Worm (Caenorhabditis elegans): ENCODE results near the gene flp-18.

Gene flp-18

ce11 chrX:3033492-3033891 lies 15.1 kb upstream of the flp-18 start:
- no peak for TF ChIP-seq unc-62 (GFP tag; optimal IDR thresholded peaks at IDR 0.05)

DNA sequence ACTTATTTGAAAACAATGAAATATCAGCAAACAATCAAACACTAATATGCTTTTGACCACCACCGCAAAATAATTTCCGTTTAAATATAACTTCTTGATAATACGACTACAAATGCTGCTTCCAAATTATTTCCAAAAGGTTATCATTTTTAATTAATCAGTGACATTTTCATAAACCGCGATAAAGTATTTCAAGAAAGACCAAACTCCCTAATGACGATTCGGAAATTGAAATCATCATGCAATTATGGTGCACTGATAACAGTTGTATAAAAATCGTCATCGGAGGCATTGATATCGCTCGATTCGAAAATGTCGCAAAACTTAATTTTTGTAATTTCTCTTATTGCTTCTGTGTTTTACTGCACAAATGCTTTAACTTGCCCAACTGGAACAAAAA lies 13.1 kb upstream of the flp-18 start, which contains the start of gene clec-265:
TSS of gene clec-265 (plus strand) at position 300 of the 400 bp plus-strand sequence.
- TF ChIP-seq unc-62 (GFP tag; optimal IDR thresholded peaks at IDR 0.05): no peak

- no peak for TF ChIP-seq unc-62 (GFP tag; optimal IDR thresholded peaks at IDR 0.05)
Measured at ce11 chrX:3029030-3029429, 10.7 kb upstream of the flp-18 start, which contains the start of gene M02F4.1. Gene M02F4.1, minus strand, starts transcription at chrX:3029130.

- no peak for TF ChIP-seq unc-62 (GFP tag; optimal IDR thresholded peaks at IDR 0.05)
Measured at ce11 chrX:3025145-3025544, 6.8 kb upstream of the flp-18 start.

DNA sequence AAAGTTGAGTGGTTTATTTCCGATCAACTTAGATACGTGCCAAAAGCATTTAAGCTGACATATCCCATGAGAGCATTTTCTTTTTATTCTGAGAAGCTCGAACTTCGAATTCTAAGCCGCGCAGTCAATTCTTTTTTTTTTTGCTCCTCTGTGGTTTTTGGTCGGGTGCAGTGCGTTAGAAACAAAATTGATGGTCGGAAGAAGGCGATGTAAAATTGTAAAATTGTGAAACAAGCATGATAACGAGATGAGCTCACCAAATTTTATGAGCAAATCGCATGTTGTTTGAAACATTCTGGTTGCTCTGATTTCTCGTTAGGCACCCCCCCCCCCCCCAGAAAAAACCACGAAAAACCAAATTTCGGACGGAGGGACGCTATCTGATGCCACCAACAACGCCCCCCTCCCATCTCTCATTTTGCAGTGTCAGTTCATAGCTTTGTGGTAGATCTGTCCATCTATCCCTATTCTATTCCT lies 6.3 kb upstream of the flp-18 start, which contains the start of gene aqp-7:
TSS of gene aqp-7 (plus strand) at position 427 of the 477 bp plus-strand sequence.
- TF ChIP-seq unc-62 (GFP tag; optimal IDR thresholded peaks at IDR 0.05): no peak

DNA sequence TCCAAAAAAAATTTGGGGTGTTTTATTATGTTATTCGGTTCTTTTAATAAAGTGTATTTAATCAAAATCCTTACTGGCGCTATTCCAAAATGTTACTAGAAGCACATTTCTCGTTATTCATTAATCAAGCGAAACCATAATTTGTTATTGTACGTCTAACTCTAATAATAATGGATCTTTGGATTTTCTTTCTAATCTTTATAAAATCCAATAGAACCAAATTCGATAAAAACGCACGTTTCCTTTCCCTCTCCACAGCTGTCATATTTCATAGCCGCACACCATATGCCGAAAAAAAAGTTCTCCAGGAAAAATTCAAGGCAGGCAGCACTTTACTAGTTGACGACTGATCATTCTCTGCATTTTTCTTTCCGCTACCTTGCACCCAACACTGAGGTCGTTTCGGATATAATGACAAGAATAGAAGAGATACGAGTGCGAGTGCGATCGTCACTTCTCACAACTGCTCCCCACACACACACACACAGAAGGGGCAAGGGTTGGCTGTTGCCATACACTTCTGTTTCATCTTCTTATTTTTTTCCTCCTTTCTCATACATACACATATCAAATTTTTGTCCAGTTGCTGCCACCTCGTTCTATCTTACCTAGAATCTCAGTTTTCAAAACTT lies 5.3 kb upstream of the flp-18 start:
- no peak for TF ChIP-seq unc-62 (GFP tag; optimal IDR thresholded peaks at IDR 0.05)

DNA sequence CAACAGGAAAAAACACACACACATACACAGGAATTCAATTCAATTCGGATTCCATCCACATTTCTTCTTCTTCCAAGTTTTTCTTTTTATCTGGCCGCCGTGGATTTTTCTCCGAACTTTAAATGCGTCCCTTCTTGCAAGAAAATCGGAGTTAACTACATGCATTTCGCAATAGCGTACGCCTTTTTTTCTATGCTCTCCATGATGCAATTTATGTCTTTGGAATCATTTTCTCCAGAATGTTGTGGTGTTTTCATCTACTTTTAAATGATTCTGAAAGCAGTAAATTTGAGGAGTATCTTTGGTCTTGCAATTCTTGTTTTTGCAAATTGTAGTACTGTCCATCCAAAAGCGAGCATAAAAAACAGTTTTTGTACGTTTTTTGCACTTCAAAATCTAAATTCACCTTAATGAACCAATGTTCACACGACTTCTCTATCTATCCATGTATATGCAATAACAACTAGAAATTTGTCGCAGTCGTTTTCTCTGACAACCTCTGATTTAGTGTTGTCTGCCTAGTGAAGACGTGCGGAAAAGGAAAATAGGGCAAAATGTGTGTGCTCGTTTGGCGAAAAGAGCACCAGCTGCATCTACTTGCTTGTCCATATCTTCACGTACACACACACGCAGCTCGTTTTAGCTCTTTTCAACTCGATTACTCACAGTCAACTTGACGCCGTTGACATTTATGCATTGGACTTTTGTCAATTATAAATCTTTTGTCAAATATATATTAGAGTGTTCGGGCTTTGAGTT lies 4.2 kb upstream of the flp-18 start:
- no peak for TF ChIP-seq unc-62 (GFP tag; optimal IDR thresholded peaks at IDR 0.05)

ce11 chrX:3021466-3021865 lies 3.1 kb upstream of the flp-18 start:
- no peak for TF ChIP-seq unc-62 (GFP tag; optimal IDR thresholded peaks at IDR 0.05)

DNA sequence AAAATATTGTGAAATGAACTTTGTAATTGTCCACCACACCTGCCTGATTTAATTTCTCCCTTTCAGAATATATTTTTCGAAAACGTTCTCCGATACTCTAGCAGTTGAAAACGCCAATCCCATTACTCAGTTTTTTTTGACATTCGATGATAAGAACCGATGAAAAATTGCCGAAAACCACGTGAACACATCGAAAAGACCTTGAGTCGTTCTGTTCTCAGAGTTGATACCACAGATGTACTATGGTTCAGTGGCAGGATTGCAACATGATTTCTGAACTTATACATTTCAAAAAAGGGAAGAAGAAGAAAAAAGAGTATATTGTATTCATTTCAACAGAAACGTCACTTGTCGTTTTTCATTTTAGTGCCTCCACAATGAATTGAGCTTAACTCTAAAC lies 1.6 kb upstream of the flp-18 start:
- no peak for TF ChIP-seq unc-62 (GFP tag; optimal IDR thresholded peaks at IDR 0.05)

ce11 chrX:3009190-3009589 lies 9.2 kb downstream of the flp-18 start, which contains the start of gene Y48D7A.1:
Gene Y48D7A.1, plus strand, starts transcription at chrX:3009490.
- no peak for TF ChIP-seq unc-62 (GFP tag; optimal IDR thresholded peaks at IDR 0.05)

DNA sequence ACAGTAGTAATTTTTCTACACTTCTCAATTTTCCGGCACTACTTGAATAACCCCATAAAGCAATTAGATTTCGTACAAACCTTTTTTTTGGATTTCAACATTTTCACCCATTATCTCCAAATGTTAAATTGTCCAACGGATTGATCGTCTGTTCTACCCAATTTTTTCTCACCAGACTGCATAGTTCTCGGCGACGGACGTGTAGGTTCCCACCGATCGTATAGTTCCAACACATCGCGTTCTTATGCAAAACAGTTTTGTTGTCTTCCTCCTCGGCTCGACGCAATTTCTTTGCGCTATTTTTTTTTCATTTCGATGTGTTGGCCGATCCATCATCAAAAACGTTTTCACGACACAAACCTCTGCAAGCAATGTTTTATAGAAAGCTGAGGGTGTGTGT lies 14.7 kb downstream of the flp-18 start, which contains the start of gene Y41G9A.6:
TSS of gene Y41G9A.6 (minus strand) at position 101 of the 400 bp plus-strand sequence.
- TF ChIP-seq unc-62 (GFP tag; optimal IDR thresholded peaks at IDR 0.05): no peak

DNA sequence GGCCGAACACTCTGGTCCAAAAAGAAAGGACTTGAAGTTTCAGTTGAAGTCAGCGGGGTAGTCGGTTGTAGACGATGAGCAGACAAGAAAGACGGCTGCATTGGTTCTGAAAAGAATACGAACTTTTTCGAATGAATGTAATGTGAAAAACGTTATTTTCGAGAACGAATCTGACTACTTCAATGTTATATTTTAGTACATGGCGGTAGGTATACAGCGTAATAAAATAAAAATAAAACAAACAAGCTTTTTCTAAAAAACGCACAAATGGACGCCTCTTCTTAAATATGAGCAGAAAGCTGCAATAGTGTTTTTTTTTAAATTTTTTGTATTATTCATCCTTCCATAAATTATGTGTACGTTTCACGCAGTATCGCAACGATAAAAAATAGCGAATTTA lies 18.7 kb downstream of the flp-18 start, which contains the start of gene Y41G9A.17:
TSS of gene Y41G9A.17 (minus strand) at position 101 of the 400 bp plus-strand sequence.
- no peak for TF ChIP-seq unc-62 (GFP tag; optimal IDR thresholded peaks at IDR 0.05)

ce11 chrX:2996976-2997399 lies 21.4 kb downstream of the flp-18 start:
- peak; percentile 73 for TF ChIP-seq unc-62 (GFP tag; optimal IDR thresholded peaks at IDR 0.05)

- TF ChIP-seq unc-62 (GFP tag; optimal IDR thresholded peaks at IDR 0.05): no peak
Measured at ce11 chrX:2996318-2996717, 22.0 kb downstream of the flp-18 start.

DNA sequence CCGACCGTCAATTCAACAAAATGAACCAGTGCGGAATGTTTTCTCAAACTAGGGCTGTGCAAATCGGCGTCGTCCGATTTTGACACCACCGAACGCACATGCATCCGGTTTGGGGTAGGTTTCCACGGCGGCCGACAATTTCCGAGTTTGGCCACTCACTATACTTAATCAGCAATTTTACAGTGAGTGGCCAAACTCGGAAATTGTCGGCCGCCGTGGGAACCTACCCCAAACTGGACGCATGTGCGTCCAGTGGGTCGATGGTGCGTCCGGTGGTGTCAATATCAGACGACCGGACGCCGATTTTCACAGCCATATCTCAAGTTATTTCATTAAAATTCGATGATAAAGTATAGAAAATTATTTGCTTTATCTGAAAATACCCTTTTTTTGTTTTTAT lies 28.2 kb downstream of the flp-18 start:
- TF ChIP-seq unc-62 (GFP tag; optimal IDR thresholded peaks at IDR 0.05): no peak

DNA sequence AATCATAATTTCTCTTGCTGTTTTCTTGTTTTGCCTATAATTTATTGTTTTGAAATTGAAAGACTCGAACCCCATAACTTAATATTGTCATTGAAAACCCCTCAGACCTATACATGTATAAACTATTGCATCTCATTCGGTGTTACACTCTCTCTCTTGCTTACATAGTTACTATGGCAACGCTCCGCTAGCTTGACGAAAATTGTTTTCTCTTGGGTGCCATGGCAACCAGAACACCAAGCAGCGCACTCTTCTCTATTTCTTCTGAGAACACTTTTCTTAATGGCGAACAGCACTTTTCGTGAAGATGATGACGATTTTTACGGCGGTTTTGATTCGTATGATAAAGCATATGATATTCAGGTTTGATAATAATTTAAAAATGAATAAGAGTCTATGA lies 34.4 kb downstream of the flp-18 start, which contains the start of gene osm-5:
TSS of gene osm-5 (plus strand) at position 268 of the 400 bp plus-strand sequence.
- TF ChIP-seq unc-62 (GFP tag; optimal IDR thresholded peaks at IDR 0.05): no peak

DNA sequence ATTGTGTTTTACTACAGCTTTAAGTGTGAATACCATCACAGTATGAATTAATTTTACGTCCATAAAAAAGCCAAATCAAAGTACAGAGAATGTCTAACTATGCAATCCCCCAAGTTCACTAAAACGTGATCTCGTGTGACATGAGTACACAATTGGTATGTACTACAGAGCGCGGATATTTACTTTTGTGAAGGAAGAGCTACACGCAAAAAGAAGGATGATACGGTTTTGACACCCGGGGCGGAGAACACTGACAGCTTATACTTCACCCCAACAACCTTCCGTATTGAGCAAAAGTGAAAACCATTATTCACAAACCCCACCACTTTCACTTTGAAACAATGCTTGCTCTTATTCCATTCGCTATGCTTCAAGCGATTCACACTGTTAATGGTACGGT lies 36.6 kb downstream of the flp-18 start, which contains the start of gene nspg-5:
TSS of gene nspg-5 (plus strand) at position 301 of the 400 bp plus-strand sequence.
- no peak for TF ChIP-seq unc-62 (GFP tag; optimal IDR thresholded peaks at IDR 0.05)

Measured in whole organism, dauer.